Fruit fly (Drosophila melanogaster) whole organism, embryonic: ENCODE results near the gene kek4.

Source experiments
- CG4854 ChIP-seq: fragments of 200-800 bp; sonication (Bioruptor generic); optimal IDR thresholded peaks from 2 replicates; lab custom pipeline; 2016; ENCODE audit warnings: missing biosample characterization, missing genetic modification characterization, inconsistent platforms
- Lhr ChIP-seq: fragments of 200-800 bp; sonication (Bioruptor generic); optimal IDR thresholded peaks from 3 replicates; lab custom pipeline; 2017; ENCODE audit warnings: mild to moderate bottlenecking, missing biosample characterization, missing genetic modification reagents, missing genetic modification characterization
- Lim3 ChIP-seq: fragments of 200-800 bp; sonication (Bioruptor generic); IDR thresholded peaks from 2 replicates; pipeline ENCODE4 v1.3.6; 2022; ENCODE audit warnings: missing biosample characterization, missing genetic modification characterization
- Myb ChIP-seq: fragments of 200-800 bp; sonication (Bioruptor generic); optimal IDR thresholded peaks from 2 replicates; lab custom pipeline; 2016; ENCODE audit warnings: missing biosample characterization, missing genetic modification characterization
- Trl ChIP-seq, 3 experiments: fragments of >200 bp in 2 of 3; fragments of 200-800 bp in 1 of 3; sonication (Bioruptor generic) in 1 of 3; optimal IDR thresholded peaks; 2 replicates in 1 of 3; 3 replicates in 2 of 3; lab custom pipeline; 2016 to 2017; ENCODE audit warnings: missing biosample characterization in 1 of 3, missing genetic modification characterization in 1 of 3
- Vsx1 ChIP-seq: fragments of 200-800 bp; sonication (Bioruptor generic); optimal IDR thresholded peaks from 2 replicates; lab custom pipeline; 2017; ENCODE audit warnings: missing biosample characterization, mild to moderate bottlenecking, missing genetic modification characterization, missing genetic modification reagents
- gfzf ChIP-seq: fragments of 200-800 bp; sonication (Bioruptor generic); optimal IDR thresholded peaks from 2 replicates; lab custom pipeline; 2016; ENCODE audit warnings: missing biosample characterization, mild to moderate bottlenecking, missing genetic modification characterization, moderate library complexity
- sens-2 ChIP-seq: fragments of 200-800 bp; sonication (Bioruptor generic); IDR thresholded peaks from 2 replicates; pipeline ENCODE4 v1.3.6; 2022; ENCODE audit warnings: missing biosample characterization, missing genetic modification characterization

- TF ChIP-seq Lim3 (GFP tag; lab: Robert Waterston, UW) (no peak), CG4854 (GFP tag; lab: Kevin White, UChicago) (no peak), Lhr (no peak), Myb (GFP tag; lab: Kevin White, UChicago) (no peak), sens-2 (GFP tag; lab: Robert Waterston, UW) (no peak), Trl (optimal IDR thresholded peaks at IDR 0.05; lab: Kevin White, UChicago) (no peak), Trl (GFP tag; optimal IDR thresholded peaks at IDR 0.05; lab: Kevin White, UChicago) (no peak), Vsx1 (GFP tag; lab: Kevin White, UChicago) (no peak), gfzf (GFP tag; lab: Kevin White, UChicago) (no peak)
Observed at dm6 chr2L:13202960-13203436, 12.2 kb downstream of the kek4 start, which contains the start of gene CG16972.
